Worm (Caenorhabditis elegans) whole organism, mixed stage, embryonic: ENCODE data around the gene mksr-1.

ENCODE experiments used
- lsy-2 ChIP-seq: fragments of 150-350 bp; optimal IDR thresholded peaks from 2 replicates; lab custom pipeline; 2014; ENCODE audit warnings: missing biosample characterization, missing genetic modification characterization
- ztf-11 ChIP-seq: fragments of 150-350 bp; optimal IDR thresholded peaks from 2 replicates; lab custom pipeline; 2014; ENCODE audit warnings: missing biosample characterization, missing genetic modification characterization

DNA sequence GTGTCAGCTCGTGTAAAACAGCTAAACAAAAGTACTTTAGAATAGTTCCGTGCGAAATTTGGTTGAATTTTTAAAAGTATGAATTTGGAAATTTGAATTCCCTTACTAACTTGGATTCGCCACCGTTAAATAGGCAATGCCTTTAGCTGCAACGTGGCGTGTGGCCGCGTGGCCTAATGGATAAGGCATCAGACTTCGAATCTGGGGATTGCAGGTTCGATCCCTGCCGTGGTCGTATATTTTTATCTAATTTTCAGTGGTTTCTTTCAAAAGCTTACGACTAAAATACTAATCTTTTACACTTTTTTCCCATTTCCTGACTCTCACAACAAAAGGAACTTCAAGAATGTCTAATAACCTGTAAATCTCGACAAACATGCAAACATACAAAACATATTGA lies 20.7 kb upstream of the mksr-1 start:
- TF ChIP-seq ztf-11 = no peak
- no peak for TF ChIP-seq lsy-2 (tag; lab: Kevin White, UChicago)
